Fruit fly (Drosophila melanogaster): Measurements from ENCODE around the gene Ada2b.

Ada2b gene

dm6 chr3R:8269740-8270139 is 29.4 kb upstream of the Ada2b start, which contains the start of gene CG9630 (continued):
- TF ChIP-seq amos (GFP tag; IDR thresholded peaks at IDR 0.05; ENCODE audit: partially characterized antibody) (peak; percentile 69), gfzf (GFP tag; optimal IDR thresholded peaks at IDR 0.05) (peak; percentile 69), CG6765 (GFP tag; optimal IDR thresholded peaks at IDR 0.05) (no peak), Dp (GFP tag; optimal IDR thresholded peaks at IDR 0.05) (peak; percentile 100), bowl (GFP tag; IDR thresholded peaks at IDR 0.05) (no peak), CG7987 (GFP tag; optimal IDR thresholded peaks at IDR 0.05) (peak; percentile 47), crp (GFP tag; optimal IDR thresholded peaks at IDR 0.05) (peak in 1 of 2 experiments; percentile 77), Med (GFP tag) (peak; percentile 87), MBD-R2 (GFP tag; IDR thresholded peaks at IDR 0.05) (peak; percentile 88), Camta (GFP tag; optimal IDR thresholded peaks at IDR 0.05) (no peak), Max (GFP tag; optimal IDR thresholded peaks at IDR 0.05) (peak; percentile 88), knrl (GFP tag; IDR thresholded peaks at IDR 0.05; ENCODE audit: partially characterized antibody) (0 out of 3 replicates have a peak, but pooled peaks have one; percentile 44), HLH4C (GFP tag; IDR thresholded peaks at IDR 0.05; ENCODE audit: partially characterized antibody) (peak; percentile 54; the same call in 2 of the 3 replicates), oc (tag; optimal IDR thresholded peaks at IDR 0.05) (peak; percentile 51), CG8924 (tag; optimal IDR thresholded peaks at IDR 0.05) (no peak), CG9797 (GFP tag; optimal IDR thresholded peaks at IDR 0.05) (peak; percentile 97), nmo (GFP tag; optimal IDR thresholded peaks at IDR 0.05) (peak; percentile 10), Sry-δ (GFP tag; optimal IDR thresholded peaks at IDR 0.05) (peak; percentile 75), Adf1 (GFP tag; IDR thresholded peaks at IDR 0.05) (0 out of 2 replicates have a peak, but pooled peaks have one; percentile 16), inv (GFP tag; IDR thresholded peaks at IDR 0.05; ENCODE audit: partially characterized antibody) (peak; percentile 43; the same call in 1 of the 2 replicates), CG7928 (GFP tag; optimal IDR thresholded peaks at IDR 0.05) (peak; percentile 13), ato (GFP tag; IDR thresholded peaks at IDR 0.05; ENCODE audit: partially characterized antibody) (peak; percentile 87), Sry-β (GFP tag; optimal IDR thresholded peaks at IDR 0.05) (no peak), CG16813 (GFP tag; IDR thresholded peaks at IDR 0.05; ENCODE audit: partially characterized antibody) (peak; percentile 59; the same call in 1 of the 3 replicates), CG17385 (GFP tag; optimal IDR thresholded peaks at IDR 0.05) (no peak), mld (GFP tag; IDR thresholded peaks at IDR 0.05; ENCODE audit: partially characterized antibody) (0 out of 3 replicates have a peak, but pooled peaks have one; percentile 37), zen (tag; optimal IDR thresholded peaks at IDR 0.05) (peak; percentile 18), HmgZ (tag; optimal IDR thresholded peaks at IDR 0.05) (peak; percentile 73), CG6791 (GFP tag; IDR thresholded peaks at IDR 0.05; ENCODE audit: partially characterized antibody) (peak; percentile 68; the same call in 2 of the 3 replicates)

dm6 chr3R:8264302-8265080 is 24.2 kb upstream of the Ada2b start, which contains the start of the genes RPA1 and Mcm2:
Gene RPA1, minus strand, starts transcription at chr3R:8264451.
Gene Mcm2, plus strand, starts transcription at chr3R:8264970.
- TF ChIP-seq Myb (GFP tag; optimal IDR thresholded peaks at IDR 0.05) = peak; percentile 36
- TF ChIP-seq CG15011 (GFP tag; optimal IDR thresholded peaks at IDR 0.05) = no peak
- TF ChIP-seq CG11696 (GFP tag; IDR thresholded peaks at IDR 0.05) = 0 out of 2 replicates have a peak, but pooled peaks have one; percentile 8
- TF ChIP-seq NFAT (GFP tag; IDR thresholded peaks at IDR 0.05) = peak; percentile 93
- TF ChIP-seq vnd (GFP tag; IDR thresholded peaks at IDR 0.05; ENCODE audit: partially characterized antibody) = no peak
- TF ChIP-seq zen (tag; optimal IDR thresholded peaks at IDR 0.05) = peak; percentile 38
- TF ChIP-seq E2f2 (GFP tag; IDR thresholded peaks at IDR 0.05) = peak; percentile 73
- peak; percentile 44 for TF ChIP-seq CG13894 (tag; optimal IDR thresholded peaks at IDR 0.05)
- TF ChIP-seq wek (GFP tag; optimal IDR thresholded peaks at IDR 0.05) = no peak
- TF ChIP-seq CG10366 (GFP tag; IDR thresholded peaks at IDR 0.05) = peak; percentile 71
- no peak for TF ChIP-seq crc (GFP tag; optimal IDR thresholded peaks at IDR 0.05)
- peak; percentile 68 for TF ChIP-seq B-H2 (GFP tag; optimal IDR thresholded peaks at IDR 0.05)
- peak; percentile 23; the same call in 1 of the 3 replicates for TF ChIP-seq CG14050 (GFP tag; IDR thresholded peaks at IDR 0.05)
- peak; percentile 78 for TF ChIP-seq Dip3 (GFP tag; optimal IDR thresholded peaks at IDR 0.05)
- TF ChIP-seq pros (GFP tag; optimal IDR thresholded peaks at IDR 0.05) = no peak
- TF ChIP-seq Optix (GFP tag; IDR thresholded peaks at IDR 0.05) = no peak; the same call in 2 of the 3 replicates
- peak; percentile 91 for TF ChIP-seq sens (GFP tag)
- peak; percentile 69; the same call in 1 of the 3 replicates for TF ChIP-seq ase (GFP tag; IDR thresholded peaks at IDR 0.05)
- peak; percentile 66 for TF ChIP-seq CG17385 (GFP tag; optimal IDR thresholded peaks at IDR 0.05)
- TF ChIP-seq bsh (GFP tag; optimal IDR thresholded peaks at IDR 0.05) = peak in 1 of 2 experiments; percentile 66

Data from whole organism, embryonic.